Worm (Caenorhabditis elegans): Measurements from ENCODE around the gene clec-202.

ce11 chrIV:17405530-17405929 lies 44.3 kb downstream of the clec-202 start, which contains the start of gene pmp-4:
- TF ChIP-seq K02D7.2 (tag; optimal IDR thresholded peaks at IDR 0.05) (no peak), ceh-6 (GFP tag; optimal IDR thresholded peaks at IDR 0.05) (no peak), C08G9.2 (tag; optimal IDR thresholded peaks at IDR 0.05) (no peak), eyg-1 (tag; optimal IDR thresholded peaks at IDR 0.05) (no peak), hlh-6 (tag; optimal IDR thresholded peaks at IDR 0.05) (no peak), unc-55 (GFP tag; optimal IDR thresholded peaks at IDR 0.05) (no peak), nfya-1 (tag; optimal IDR thresholded peaks at IDR 0.05) (no peak), unc-86 (tag; optimal IDR thresholded peaks at IDR 0.05) (no peak)
